Worm (Caenorhabditis elegans) whole organism, L3 larva: ENCODE measurements around the gene srt-18.

Experiments
- R02D3.7 ChIP-seq: fragments of 150-350 bp; optimal IDR thresholded peaks from 2 replicates; lab custom pipeline; 2014; ENCODE audit warnings: missing biosample characterization, missing genetic modification characterization
- ZK546.5 ChIP-seq: sonication (generic microtip); optimal IDR thresholded peaks from 2 replicates; lab custom pipeline; 2017; ENCODE audit warnings: missing biosample characterization, missing genetic modification characterization
- ama-1 ChIP-seq: fragments of 150-350 bp; optimal IDR thresholded peaks from 2 replicates; lab custom pipeline; 2018
- ceh-28 ChIP-seq: fragments of 150-350 bp; optimal IDR thresholded peaks from 2 replicates; lab custom pipeline; 2014; ENCODE audit warnings: missing biosample characterization, missing genetic modification reagents, missing genetic modification characterization
- daf-12 ChIP-seq: fragments of 150-350 bp; optimal IDR thresholded peaks from 2 replicates; lab custom pipeline; 2014; ENCODE audit warnings: missing biosample characterization, missing genetic modification reagents, missing genetic modification characterization
- egl-5 ChIP-seq: fragments of 150-350 bp; optimal IDR thresholded peaks from 2 replicates; lab custom pipeline; 2017; ENCODE audit warnings: missing biosample characterization, missing genetic modification reagents, missing genetic modification characterization, inconsistent platforms
- elt-1 ChIP-seq: fragments of 150-350 bp; optimal IDR thresholded peaks from 2 replicates; lab custom pipeline; 2014; ENCODE audit warnings: missing biosample characterization, missing genetic modification characterization
- elt-2 ChIP-seq: sonication (generic microtip); optimal IDR thresholded peaks from 2 replicates; lab custom pipeline; 2016; ENCODE audit warnings: missing genetic modification reagents, mild to moderate bottlenecking, missing genetic modification characterization, missing compliant biosample characterization
- elt-3 ChIP-seq, 3 experiments: fragments of 150-350 bp in 1 of 3; sonication (generic microtip) in 2 of 3; optimal IDR thresholded peaks; 2 replicates in 2 of 3; 4 replicates in 1 of 3; lab custom pipeline; 2014 to 2017; ENCODE audit warnings: missing biosample characterization in 3 of 3, missing genetic modification characterization in 3 of 3
- eor-1 ChIP-seq, 2 experiments: fragments of 150-350 bp; optimal IDR thresholded peaks; 2 replicates each; lab custom pipeline; 2014 to 2018; ENCODE audit warnings: missing biosample characterization in 2 of 2, missing genetic modification characterization in 2 of 2
- fkh-10 ChIP-seq: sonication (generic microtip); optimal IDR thresholded peaks from 2 replicates; lab custom pipeline; 2017; ENCODE audit warnings: missing biosample characterization, missing genetic modification reagents, missing genetic modification characterization
- fos-1 ChIP-seq: fragments of 150-350 bp; optimal IDR thresholded peaks from 2 replicates; lab custom pipeline; 2014; ENCODE audit warnings: missing biosample characterization, missing genetic modification characterization
- hmg-11 ChIP-seq: sonication (generic microtip); optimal IDR thresholded peaks from 2 replicates; lab custom pipeline; 2016; ENCODE audit warnings: missing genetic modification characterization, missing compliant biosample characterization
- jun-1 ChIP-seq: fragments of 150-350 bp; optimal IDR thresholded peaks from 2 replicates; lab custom pipeline; 2014; ENCODE audit warnings: missing biosample characterization, missing genetic modification reagents, missing genetic modification characterization
- lin-39 ChIP-seq: fragments of 150-350 bp; optimal IDR thresholded peaks from 2 replicates; lab custom pipeline; 2018; ENCODE audit warnings: missing biosample characterization, missing genetic modification reagents, missing genetic modification characterization
- lsy-12 ChIP-seq: sonication (generic microtip); optimal IDR thresholded peaks from 2 replicates; lab custom pipeline; 2016; ENCODE audit warnings: mild to moderate bottlenecking, missing genetic modification characterization, missing compliant biosample characterization
- mdl-1 ChIP-seq: fragments of 150-350 bp; optimal IDR thresholded peaks from 2 replicates; lab custom pipeline; 2014; ENCODE audit warnings: missing biosample characterization, missing genetic modification characterization
- mml-1 ChIP-seq: fragments of 150-350 bp; sonication (generic microtip); optimal IDR thresholded peaks from 3 replicates; lab custom pipeline; 2014; ENCODE audit warnings: missing biosample characterization, missing genetic modification characterization
- nfya-1 ChIP-seq: sonication (generic microtip); optimal IDR thresholded peaks from 2 replicates; lab custom pipeline; 2017; ENCODE audit warnings: missing genetic modification characterization, mild to moderate bottlenecking, missing compliant biosample characterization, antibody characterized with exemption, moderate library complexity; ENCODE audit not compliant: insufficient read depth
- nhr-11 ChIP-seq: fragments of 150-350 bp; optimal IDR thresholded peaks from 2 replicates; lab custom pipeline; 2014; ENCODE audit warnings: missing biosample characterization, missing genetic modification characterization
- nhr-12 ChIP-seq: fragments of 150-350 bp; optimal IDR thresholded peaks from 2 replicates; lab custom pipeline; 2014; ENCODE audit warnings: missing biosample characterization, missing genetic modification characterization
- nhr-237 ChIP-seq: fragments of 150-350 bp; optimal IDR thresholded peaks from 2 replicates; lab custom pipeline; 2014; ENCODE audit warnings: missing biosample characterization, missing genetic modification characterization
- nhr-25 ChIP-seq: sonication (generic microtip); optimal IDR thresholded peaks from 2 replicates; lab custom pipeline; 2017; ENCODE audit warnings: missing biosample characterization, missing genetic modification characterization
- nhr-28 ChIP-seq: fragments of 150-350 bp; optimal IDR thresholded peaks from 2 replicates; lab custom pipeline; 2014; ENCODE audit warnings: missing biosample characterization, missing genetic modification characterization
- nhr-67 ChIP-seq: fragments of 150-350 bp; optimal IDR thresholded peaks from 2 replicates; lab custom pipeline; 2014; ENCODE audit warnings: missing biosample characterization, missing genetic modification characterization
- nhr-76 ChIP-seq: fragments of 150-350 bp; sonication (generic microtip); optimal IDR thresholded peaks from 5 replicates; lab custom pipeline; 2014; ENCODE audit warnings: missing biosample characterization, missing genetic modification characterization
- nhr-77 ChIP-seq: fragments of 150-350 bp; optimal IDR thresholded peaks from 2 replicates; lab custom pipeline; 2014; ENCODE audit warnings: missing biosample characterization, missing genetic modification characterization
- pha-4 ChIP-seq: fragments of 150-350 bp; optimal IDR thresholded peaks from 2 replicates; lab custom pipeline; 2014; ENCODE audit warnings: missing biosample characterization, missing genetic modification reagents, missing genetic modification characterization
- pqm-1 ChIP-seq: fragments of 150-350 bp; optimal IDR thresholded peaks from 2 replicates; lab custom pipeline; 2017; ENCODE audit warnings: missing biosample characterization, missing genetic modification characterization, inconsistent platforms
- sea-2 ChIP-seq: fragments of 150-350 bp; sonication (generic microtip); optimal IDR thresholded peaks from 4 replicates; lab custom pipeline; 2014; ENCODE audit warnings: missing biosample characterization, missing genetic modification reagents, missing genetic modification characterization
- skn-1 ChIP-seq: fragments of 150-350 bp; optimal IDR thresholded peaks from 2 replicates; lab custom pipeline; 2014; ENCODE audit warnings: missing biosample characterization, missing genetic modification characterization
- snpc-4 ChIP-seq: fragments of 150-350 bp; optimal IDR thresholded peaks from 2 replicates; lab custom pipeline; 2014; ENCODE audit warnings: missing biosample characterization, missing genetic modification characterization
- tbx-2 ChIP-seq: sonication (generic microtip); optimal IDR thresholded peaks from 2 replicates; lab custom pipeline; 2016; ENCODE audit warnings: mild to moderate bottlenecking, missing genetic modification characterization, missing compliant biosample characterization
- unc-62 ChIP-seq: fragments of 150-350 bp; sonication (generic microtip); optimal IDR thresholded peaks from 4 replicates; lab custom pipeline; 2014; ENCODE audit warnings: missing biosample characterization, missing genetic modification reagents, missing genetic modification characterization
- zag-1 ChIP-seq: fragments of 150-350 bp; optimal IDR thresholded peaks from 2 replicates; lab custom pipeline; 2014; ENCODE audit warnings: missing biosample characterization, missing genetic modification characterization
- ztf-11 ChIP-seq: fragments of 150-350 bp; optimal IDR thresholded peaks from 2 replicates; lab custom pipeline; 2014; ENCODE audit warnings: missing biosample characterization, missing genetic modification characterization

Gene srt-18

DNA sequence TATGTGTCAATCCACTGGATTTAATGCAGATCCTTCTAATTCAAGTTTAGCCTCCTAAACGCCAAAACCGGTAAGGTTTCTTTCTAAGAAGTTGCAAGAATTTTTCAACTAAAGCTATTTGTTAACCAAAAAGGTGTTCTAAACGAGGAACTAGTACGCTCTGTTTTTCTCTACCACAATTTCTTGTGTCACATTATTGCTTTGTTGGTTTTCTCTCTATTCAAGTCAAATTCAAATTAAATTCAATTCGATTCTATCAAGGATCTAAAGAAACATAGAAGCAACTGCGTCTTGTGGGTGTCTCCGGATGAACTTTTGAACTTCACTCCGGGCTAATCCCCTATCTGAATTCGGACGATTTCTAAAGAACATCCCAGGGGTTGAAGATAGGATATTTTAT, 1.0 kb upstream of the srt-18 start, which contains the start of gene oac-40:
oac-40 (plus strand) TSS at position 301 of the 400 bp plus-strand sequence.
- no peak for TF ChIP-seq nhr-76 (tag; lab: Kevin White, UChicago)
- TF ChIP-seq eor-1 (tag; optimal IDR thresholded peaks at IDR 0.05; lab: Kevin White, UChicago) = no peak

DNA sequence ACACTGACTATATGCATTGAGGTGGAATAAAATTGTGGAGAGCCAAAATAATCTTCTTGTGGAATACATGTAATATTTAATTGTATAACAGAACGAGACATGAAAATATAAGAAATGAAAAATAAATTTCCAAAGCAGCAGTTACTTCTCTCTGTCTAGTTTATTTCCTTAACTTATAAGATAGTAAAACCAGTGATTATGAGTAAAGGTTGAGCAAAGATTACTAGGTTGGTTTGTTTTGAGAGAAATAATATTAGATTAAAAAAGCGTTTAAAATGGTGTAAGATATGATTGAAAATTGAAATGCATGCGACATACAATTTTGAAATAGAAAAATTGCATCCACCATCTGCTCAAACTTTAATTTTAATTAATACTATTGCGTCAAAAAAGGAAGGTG, 1.7 kb downstream of the srt-18 start, which contains the start of gene srh-201:
srh-201 (minus strand) TSS at position 101 of the 400 bp plus-strand sequence.
- no peak for TF ChIP-seq nhr-77 (tag; lab: Kevin White, UChicago)
- TF ChIP-seq sea-2 (GFP tag; lab: Kevin White, UChicago) = no peak
- TF ChIP-seq elt-2 (tag; lab: Kevin White, UChicago) = no peak
- no peak for TF ChIP-seq daf-12 (tag; lab: Kevin White, UChicago)
- no peak for TF ChIP-seq R02D3.7 (tag; lab: Kevin White, UChicago)
- TF ChIP-seq elt-1 (tag; lab: Kevin White, UChicago) = no peak
- no peak for TF ChIP-seq eor-1 (tag; optimal IDR thresholded peaks at IDR 0.05; lab: Kevin White, UChicago)
- no peak for TF ChIP-seq egl-5
- TF ChIP-seq hmg-11 (tag; lab: Kevin White, UChicago) = no peak
- no peak for TF ChIP-seq nhr-237 (tag; lab: Kevin White, UChicago)
- TF ChIP-seq ceh-28 (tag; lab: Kevin White, UChicago) = no peak
- no peak for TF ChIP-seq jun-1
- TF ChIP-seq nhr-12 (tag; lab: Kevin White, UChicago) = no peak
- no peak for TF ChIP-seq ztf-11 (tag; lab: Kevin White, UChicago)
- TF ChIP-seq pqm-1 (tag; lab: Kevin White, UChicago) = no peak
- TF ChIP-seq mml-1 (tag; lab: Kevin White, UChicago) = no peak
- no peak for TF ChIP-seq ama-1 (lab: Kevin White, UChicago)
- no peak for TF ChIP-seq nhr-67 (tag; lab: Kevin White, UChicago)

DNA sequence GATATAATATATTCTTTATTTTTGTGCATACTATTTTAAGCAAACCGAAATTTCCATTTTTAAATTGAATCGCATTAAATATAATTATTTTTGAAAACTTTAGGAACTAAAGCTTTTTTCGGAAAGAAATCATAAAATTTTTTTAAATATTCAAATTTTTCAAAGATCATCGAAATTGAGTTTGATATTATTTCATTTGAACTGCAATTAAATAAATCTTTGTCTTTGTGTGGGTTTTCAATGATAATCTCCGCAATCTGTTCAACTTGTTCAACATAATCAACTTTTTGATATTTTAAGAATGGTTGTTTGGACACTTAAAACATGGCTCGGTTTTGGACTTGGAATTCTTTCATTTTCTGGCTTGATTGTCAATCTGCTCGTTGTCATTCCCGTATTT, 6.3 kb downstream of the srt-18 start, which contains the start of gene srx-2:
srx-2 (plus strand) TSS at position 301 of the 400 bp plus-strand sequence.
- TF ChIP-seq elt-3 (tag; optimal IDR thresholded peaks at IDR 0.05; lab: Kevin White, UChicago) (no peak), nhr-28 (tag; lab: Kevin White, UChicago) (no peak), skn-1 (no peak), mml-1 (tag; lab: Kevin White, UChicago) (no peak), mdl-1 (tag; lab: Kevin White, UChicago) (no peak), tbx-2 (tag; lab: Kevin White, UChicago) (no peak), lin-39 (tag; lab: Kevin White, UChicago) (no peak), eor-1 (tag; optimal IDR thresholded peaks at IDR 0.05; lab: Kevin White, UChicago) (no peak), daf-12 (tag; lab: Kevin White, UChicago) (no peak), nfya-1 (tag; lab: Kevin White, UChicago) (no peak), fos-1 (tag; lab: Kevin White, UChicago) (no peak), snpc-4 (tag; lab: Kevin White, UChicago) (no peak), nhr-77 (tag; lab: Kevin White, UChicago) (no peak), nhr-12 (tag; lab: Kevin White, UChicago) (no peak), nhr-25 (tag; lab: Kevin White, UChicago) (no peak), nhr-237 (tag; lab: Kevin White, UChicago) (no peak), ztf-11 (tag; lab: Kevin White, UChicago) (no peak), pha-4 (tag; lab: Kevin White, UChicago) (no peak), lsy-12 (tag; lab: Kevin White, UChicago) (no peak), unc-62 (GFP tag; lab: Kevin White, UChicago) (no peak)

DNA sequence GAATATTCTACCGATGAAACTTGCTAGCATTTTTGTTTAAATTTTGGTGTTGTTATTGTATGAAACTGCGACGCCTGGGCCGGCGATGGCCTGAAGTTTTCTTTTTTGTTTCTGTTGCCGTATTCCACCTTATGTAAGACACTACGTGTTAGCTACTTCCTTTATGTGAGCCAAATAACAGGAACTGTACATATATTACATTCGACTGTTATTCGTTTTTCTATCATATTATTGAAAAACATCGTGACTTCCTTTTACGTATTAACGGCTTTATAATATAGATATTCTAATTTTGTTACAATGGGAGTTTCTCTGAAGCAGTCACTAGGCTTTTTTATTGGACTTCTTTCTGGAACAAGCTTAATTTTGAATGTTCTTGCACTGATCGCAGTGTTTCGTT, 10.2 kb downstream of the srt-18 start, which contains the start of gene srx-3:
srx-3 (plus strand) TSS at position 301 of the 400 bp plus-strand sequence.
- TF ChIP-seq lsy-12 (tag; lab: Kevin White, UChicago) = no peak
- TF ChIP-seq R02D3.7 (tag; lab: Kevin White, UChicago) = no peak
- no peak for TF ChIP-seq nhr-76 (tag; lab: Kevin White, UChicago)
- no peak for TF ChIP-seq ama-1 (lab: Kevin White, UChicago)
- TF ChIP-seq pha-4 (tag; lab: Kevin White, UChicago) = no peak
- no peak for TF ChIP-seq nhr-11
- TF ChIP-seq nhr-237 (tag; lab: Kevin White, UChicago) = no peak
- TF ChIP-seq fkh-10 (GFP tag; lab: Kevin White, UChicago) = no peak
- no peak for TF ChIP-seq eor-1 (tag; optimal IDR thresholded peaks at IDR 0.05; lab: Kevin White, UChicago)
- TF ChIP-seq daf-12 (tag; lab: Kevin White, UChicago) = no peak
- TF ChIP-seq elt-2 (tag; lab: Kevin White, UChicago) = no peak
- TF ChIP-seq nhr-67 (tag; lab: Kevin White, UChicago) = no peak
- TF ChIP-seq zag-1 (tag; lab: Kevin White, UChicago) = no peak
- TF ChIP-seq mdl-1 (tag; lab: Kevin White, UChicago) = no peak
- no peak for TF ChIP-seq ztf-11 (tag; lab: Kevin White, UChicago)
- TF ChIP-seq jun-1 = no peak
- TF ChIP-seq nhr-28 (tag; lab: Kevin White, UChicago) = no peak
- TF ChIP-seq ZK546.5 (tag; lab: Kevin White, UChicago) = no peak
